Worm (Caenorhabditis elegans): ENCODE data around the gene C37C3.11.

ce11 chrV:7814601-7815000, 50.0 kb downstream of the C37C3.11 start, which contains the start of gene ZK742.6:
- TF ChIP-seq F13H6.1 (tag; optimal IDR thresholded peaks at IDR 0.05), result no peak
- TF ChIP-seq ceh-19 (GFP tag; optimal IDR thresholded peaks at IDR 0.05), result no peak
- TF ChIP-seq ttx-3 (tag; optimal IDR thresholded peaks at IDR 0.05), result no peak
- no peak for TF ChIP-seq pha-4 (tag; optimal IDR thresholded peaks at IDR 0.05)
- TF ChIP-seq pag-3 (tag; optimal IDR thresholded peaks at IDR 0.05; ENCODE audit: borderline replicate concordance), result no peak
- TF ChIP-seq nfya-1 (tag; optimal IDR thresholded peaks at IDR 0.05), result no peak
- no peak for TF ChIP-seq ceh-31 (tag; optimal IDR thresholded peaks at IDR 0.05)
- no peak for TF ChIP-seq elt-2 (tag; optimal IDR thresholded peaks at IDR 0.05)
- no peak for TF ChIP-seq ceh-30 (tag; optimal IDR thresholded peaks at IDR 0.05)
- no peak for TF ChIP-seq dve-1 (tag; optimal IDR thresholded peaks at IDR 0.05)
- no peak for TF ChIP-seq C38D4.7 (GFP tag; optimal IDR thresholded peaks at IDR 0.05)
- TF ChIP-seq unc-86 (tag; optimal IDR thresholded peaks at IDR 0.05), result no peak
- no peak for TF ChIP-seq ama-1 (optimal IDR thresholded peaks at IDR 0.05)

Data from whole organism, late embryonic.